Worm (Caenorhabditis elegans) whole organism, L1 larva: ENCODE data around the gene F35F10.14.

Source experiments
- aly-2 ChIP-seq: fragments of 150-350 bp; optimal IDR thresholded peaks from 2 replicates; lab custom pipeline; 2014; ENCODE audit warnings: missing biosample characterization, missing genetic modification characterization
- efl-3 ChIP-seq: fragments of 200-800 bp; sonication (Bioruptor generic); optimal IDR thresholded peaks from 2 replicates; lab custom pipeline; 2018; ENCODE audit warnings: mild to moderate bottlenecking, missing genetic modification characterization, missing compliant biosample characterization
- hlh-4 ChIP-seq: sonication (generic microtip); optimal IDR thresholded peaks from 2 replicates; lab custom pipeline; 2016; ENCODE audit warnings: mild to moderate bottlenecking, missing genetic modification characterization, missing compliant biosample characterization
- nhr-28 ChIP-seq: fragments of 150-350 bp; optimal IDR thresholded peaks from 2 replicates; lab custom pipeline; 2014; ENCODE audit warnings: missing biosample characterization, missing genetic modification characterization
- sox-4 ChIP-seq: sonication (generic microtip); optimal IDR thresholded peaks from 2 replicates; lab custom pipeline; 2016; ENCODE audit warnings: missing genetic modification characterization, missing compliant biosample characterization
- sup-37 ChIP-seq: fragments of 200-800 bp; sonication (Bioruptor generic); optimal IDR thresholded peaks from 2 replicates; lab custom pipeline; 2018; ENCODE audit warnings: mild to moderate bottlenecking, missing genetic modification characterization, missing compliant biosample characterization
- unc-62 ChIP-seq: fragments of 150-350 bp; optimal IDR thresholded peaks from 2 replicates; lab custom pipeline; 2014; ENCODE audit warnings: missing biosample characterization, missing genetic modification reagents, missing genetic modification characterization

DNA sequence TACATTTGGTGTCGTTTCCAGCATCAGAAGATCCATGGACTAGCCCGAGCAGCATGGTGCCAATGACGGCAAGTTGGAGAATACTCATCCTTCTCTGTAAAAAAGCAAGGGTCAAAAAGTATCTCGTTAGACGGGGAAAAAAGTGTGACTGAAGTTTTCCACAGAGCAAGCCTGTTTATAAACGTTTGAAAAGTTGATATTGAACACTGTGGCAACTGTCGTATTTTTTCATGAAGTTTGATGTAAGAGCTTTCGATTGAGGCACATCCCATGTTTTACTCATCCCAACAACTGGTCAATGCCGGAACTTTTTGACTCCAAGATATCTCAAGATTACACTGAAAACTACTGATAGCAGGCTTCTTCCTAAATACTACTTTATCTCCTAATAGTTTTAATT is 930 bp downstream of the F35F10.14 start, which contains the start of gene F35F10.13:
- no peak for TF ChIP-seq hlh-4 (tag; lab: Kevin White, UChicago)
- TF ChIP-seq nhr-28 (tag; lab: Kevin White, UChicago) = no peak
- no peak for TF ChIP-seq efl-3
- no peak for TF ChIP-seq sox-4 (tag; lab: Kevin White, UChicago)
- TF ChIP-seq sup-37 (GFP tag; lab: Kevin White, UChicago) = no peak
- no peak for TF ChIP-seq unc-62 (GFP tag; lab: Kevin White, UChicago)
- TF ChIP-seq aly-2 (tag; lab: Kevin White, UChicago) = no peak
